Fruit fly (Drosophila melanogaster) whole organism, adult: ENCODE measurements around the gene CG4073.

ENCODE experiments used
- CG11617 ChIP-seq: fragments of 200-800 bp; sonication (Bioruptor generic); optimal IDR thresholded peaks from 2 replicates; lab custom pipeline; 2017; ENCODE audit warnings: mild to moderate bottlenecking, missing biosample characterization, missing genetic modification reagents, missing genetic modification characterization
- CG14711 ChIP-seq: fragments of 200-800 bp; sonication (Bioruptor generic); optimal IDR thresholded peaks from 2 replicates; lab custom pipeline; 2018; ENCODE audit warnings: missing biosample characterization, mild to moderate bottlenecking, missing genetic modification characterization, moderate library complexity
- CG1620 ChIP-seq: fragments of 200-800 bp; sonication (Bioruptor generic); optimal IDR thresholded peaks from 2 replicates; lab custom pipeline; 2016; ENCODE audit warnings: missing biosample characterization, missing genetic modification characterization
- CG7045 ChIP-seq: fragments of 200-800 bp; sonication (Bioruptor generic); optimal IDR thresholded peaks from 2 replicates; lab custom pipeline; 2017; ENCODE audit warnings: missing biosample characterization, mild to moderate bottlenecking, missing genetic modification characterization
- Clk ChIP-seq: fragments of 200-800 bp; sonication (Bioruptor generic); optimal IDR thresholded peaks from 2 replicates; lab custom pipeline; 2017; ENCODE audit warnings: missing biosample characterization, missing genetic modification characterization
- Hr96 ChIP-seq: fragments of 200-800 bp; sonication (Bioruptor generic); optimal IDR thresholded peaks from 2 replicates; lab custom pipeline; 2016; ENCODE audit warnings: missing biosample characterization, missing genetic modification characterization
- Mnt ChIP-seq: fragments of 200-800 bp; sonication (Bioruptor generic); optimal IDR thresholded peaks from 2 replicates; lab custom pipeline; 2016; ENCODE audit warnings: missing biosample characterization, mild to moderate bottlenecking, missing genetic modification characterization
- ovo ChIP-seq: fragments of 200-800 bp; sonication (Bioruptor generic); optimal IDR thresholded peaks from 2 replicates; lab custom pipeline; 2016; ENCODE audit warnings: missing biosample characterization, missing genetic modification characterization
- toe ChIP-seq: fragments of 200-800 bp; sonication (Bioruptor generic); optimal IDR thresholded peaks from 2 replicates; lab custom pipeline; 2016; ENCODE audit warnings: missing biosample characterization, missing genetic modification characterization

DNA sequence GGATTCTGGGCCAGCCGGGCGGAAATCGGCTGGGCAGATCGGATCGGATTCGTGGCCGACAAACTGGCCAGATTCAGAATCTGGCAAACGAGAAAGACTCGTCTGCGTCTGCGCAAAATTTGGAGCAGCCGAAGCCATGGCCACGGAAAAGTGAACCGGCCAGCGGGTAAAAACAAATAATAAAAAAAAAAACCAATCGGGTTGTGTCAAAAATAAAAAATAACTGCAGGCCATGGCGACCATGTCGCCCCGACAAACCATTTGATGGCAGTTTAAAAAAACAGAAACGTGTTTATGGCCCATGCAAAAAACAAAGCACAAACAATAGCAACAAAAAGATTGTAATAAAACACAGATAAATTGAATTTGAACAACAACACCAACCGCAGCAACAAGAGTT, 26.4 kb upstream of the CG4073 start:
- no peak for TF ChIP-seq CG7045
- TF ChIP-seq toe, result no peak
- no peak for TF ChIP-seq CG14711 (tag; lab: Kevin White, UChicago)
- no peak for TF ChIP-seq ovo (GFP tag; lab: Kevin White, UChicago)
- no peak for TF ChIP-seq CG11617 (GFP tag; lab: Kevin White, UChicago)
- TF ChIP-seq Clk (GFP tag; lab: Kevin White, UChicago), result no peak
- TF ChIP-seq Mnt (GFP tag; lab: Kevin White, UChicago), result no peak
- TF ChIP-seq Hr96 (GFP tag; lab: Kevin White, UChicago), result no peak
- no peak for TF ChIP-seq CG1620
